Worm (Caenorhabditis elegans) whole organism, L3 larva: ENCODE measurements around the gene mog-2.

Experiments
- R02D3.7 ChIP-seq: fragments of 150-350 bp; optimal IDR thresholded peaks from 2 replicates; lab custom pipeline; 2014; ENCODE audit warnings: missing biosample characterization, missing genetic modification characterization
- aly-2 ChIP-seq: fragments of 150-350 bp; optimal IDR thresholded peaks from 2 replicates; lab custom pipeline; 2014; ENCODE audit warnings: missing biosample characterization, missing genetic modification characterization
- ceh-16 ChIP-seq: sonication (generic microtip); optimal IDR thresholded peaks from 2 replicates; lab custom pipeline; 2017; ENCODE audit warnings: missing biosample characterization, missing genetic modification characterization
- ceh-28 ChIP-seq: fragments of 150-350 bp; optimal IDR thresholded peaks from 2 replicates; lab custom pipeline; 2014; ENCODE audit warnings: missing biosample characterization, missing genetic modification reagents, missing genetic modification characterization
- ceh-9 ChIP-seq: sonication (generic microtip); optimal IDR thresholded peaks from 2 replicates; lab custom pipeline; 2018; ENCODE audit warnings: missing biosample characterization, missing genetic modification characterization
- daf-12 ChIP-seq: fragments of 150-350 bp; optimal IDR thresholded peaks from 2 replicates; lab custom pipeline; 2014; ENCODE audit warnings: missing biosample characterization, missing genetic modification reagents, missing genetic modification characterization
- egl-5 ChIP-seq: fragments of 150-350 bp; optimal IDR thresholded peaks from 2 replicates; lab custom pipeline; 2017; ENCODE audit warnings: missing biosample characterization, missing genetic modification reagents, missing genetic modification characterization, inconsistent platforms
- elt-1 ChIP-seq: fragments of 150-350 bp; optimal IDR thresholded peaks from 2 replicates; lab custom pipeline; 2014; ENCODE audit warnings: missing biosample characterization, missing genetic modification characterization
- elt-2 ChIP-seq: sonication (generic microtip); optimal IDR thresholded peaks from 2 replicates; lab custom pipeline; 2016; ENCODE audit warnings: missing genetic modification reagents, mild to moderate bottlenecking, missing genetic modification characterization, missing compliant biosample characterization
- elt-3 ChIP-seq, 3 experiments: fragments of 150-350 bp in 1 of 3; sonication (generic microtip) in 2 of 3; optimal IDR thresholded peaks; 2 replicates in 2 of 3; 4 replicates in 1 of 3; lab custom pipeline; 2014 to 2017; ENCODE audit warnings: missing biosample characterization in 3 of 3, missing genetic modification characterization in 3 of 3
- eor-1 ChIP-seq, 2 experiments: fragments of 150-350 bp; optimal IDR thresholded peaks; 2 replicates each; lab custom pipeline; 2014 to 2018; ENCODE audit warnings: missing biosample characterization in 2 of 2, missing genetic modification characterization in 2 of 2
- fkh-2 ChIP-seq: fragments of 150-350 bp; optimal IDR thresholded peaks from 2 replicates; lab custom pipeline; 2014; ENCODE audit warnings: missing biosample characterization, missing genetic modification reagents, missing genetic modification characterization
- fos-1 ChIP-seq: fragments of 150-350 bp; optimal IDR thresholded peaks from 2 replicates; lab custom pipeline; 2014; ENCODE audit warnings: missing biosample characterization, missing genetic modification characterization
- lin-15B ChIP-seq: fragments of 150-350 bp; optimal IDR thresholded peaks from 2 replicates; lab custom pipeline; 2014; ENCODE audit warnings: missing biosample characterization, missing genetic modification characterization
- lsy-12 ChIP-seq: sonication (generic microtip); optimal IDR thresholded peaks from 2 replicates; lab custom pipeline; 2016; ENCODE audit warnings: mild to moderate bottlenecking, missing genetic modification characterization, missing compliant biosample characterization
- mml-1 ChIP-seq: fragments of 150-350 bp; sonication (generic microtip); optimal IDR thresholded peaks from 3 replicates; lab custom pipeline; 2014; ENCODE audit warnings: missing biosample characterization, missing genetic modification characterization
- nfya-1 ChIP-seq: sonication (generic microtip); optimal IDR thresholded peaks from 2 replicates; lab custom pipeline; 2017; ENCODE audit warnings: missing genetic modification characterization, mild to moderate bottlenecking, missing compliant biosample characterization, antibody characterized with exemption, moderate library complexity; ENCODE audit not compliant: insufficient read depth
- nhr-11 ChIP-seq: fragments of 150-350 bp; optimal IDR thresholded peaks from 2 replicates; lab custom pipeline; 2014; ENCODE audit warnings: missing biosample characterization, missing genetic modification characterization
- nhr-12 ChIP-seq: fragments of 150-350 bp; optimal IDR thresholded peaks from 2 replicates; lab custom pipeline; 2014; ENCODE audit warnings: missing biosample characterization, missing genetic modification characterization
- nhr-23 ChIP-seq: fragments of 150-350 bp; optimal IDR thresholded peaks from 2 replicates; lab custom pipeline; 2014; ENCODE audit warnings: missing biosample characterization, missing genetic modification reagents, missing genetic modification characterization
- nhr-237 ChIP-seq: fragments of 150-350 bp; optimal IDR thresholded peaks from 2 replicates; lab custom pipeline; 2014; ENCODE audit warnings: missing biosample characterization, missing genetic modification characterization
- nhr-25 ChIP-seq: sonication (generic microtip); optimal IDR thresholded peaks from 2 replicates; lab custom pipeline; 2017; ENCODE audit warnings: missing biosample characterization, missing genetic modification characterization
- nhr-28 ChIP-seq: fragments of 150-350 bp; optimal IDR thresholded peaks from 2 replicates; lab custom pipeline; 2014; ENCODE audit warnings: missing biosample characterization, missing genetic modification characterization
- nhr-76 ChIP-seq: fragments of 150-350 bp; sonication (generic microtip); optimal IDR thresholded peaks from 5 replicates; lab custom pipeline; 2014; ENCODE audit warnings: missing biosample characterization, missing genetic modification characterization
- nhr-77 ChIP-seq: fragments of 150-350 bp; optimal IDR thresholded peaks from 2 replicates; lab custom pipeline; 2014; ENCODE audit warnings: missing biosample characterization, missing genetic modification characterization
- pha-4 ChIP-seq: fragments of 150-350 bp; optimal IDR thresholded peaks from 2 replicates; lab custom pipeline; 2014; ENCODE audit warnings: missing biosample characterization, missing genetic modification reagents, missing genetic modification characterization
- pqm-1 ChIP-seq: fragments of 150-350 bp; optimal IDR thresholded peaks from 2 replicates; lab custom pipeline; 2017; ENCODE audit warnings: missing biosample characterization, missing genetic modification characterization, inconsistent platforms
- sea-2 ChIP-seq: fragments of 150-350 bp; sonication (generic microtip); optimal IDR thresholded peaks from 4 replicates; lab custom pipeline; 2014; ENCODE audit warnings: missing biosample characterization, missing genetic modification reagents, missing genetic modification characterization
- skn-1 ChIP-seq: fragments of 150-350 bp; optimal IDR thresholded peaks from 2 replicates; lab custom pipeline; 2014; ENCODE audit warnings: missing biosample characterization, missing genetic modification characterization
- snpc-4 ChIP-seq: fragments of 150-350 bp; optimal IDR thresholded peaks from 2 replicates; lab custom pipeline; 2014; ENCODE audit warnings: missing biosample characterization, missing genetic modification characterization
- tbx-2 ChIP-seq: sonication (generic microtip); optimal IDR thresholded peaks from 2 replicates; lab custom pipeline; 2016; ENCODE audit warnings: mild to moderate bottlenecking, missing genetic modification characterization, missing compliant biosample characterization
- unc-39 ChIP-seq: sonication (generic microtip); optimal IDR thresholded peaks from 4 replicates; lab custom pipeline; 2017; ENCODE audit warnings: missing biosample characterization, missing genetic modification characterization
- zag-1 ChIP-seq: fragments of 150-350 bp; optimal IDR thresholded peaks from 2 replicates; lab custom pipeline; 2014; ENCODE audit warnings: missing biosample characterization, missing genetic modification characterization
- ztf-11 ChIP-seq: fragments of 150-350 bp; optimal IDR thresholded peaks from 2 replicates; lab custom pipeline; 2014; ENCODE audit warnings: missing biosample characterization, missing genetic modification characterization
- ztf-4 ChIP-seq: fragments of 150-350 bp; optimal IDR thresholded peaks from 2 replicates; lab custom pipeline; 2014; ENCODE audit warnings: missing biosample characterization, missing genetic modification characterization

mog-2 gene

DNA sequence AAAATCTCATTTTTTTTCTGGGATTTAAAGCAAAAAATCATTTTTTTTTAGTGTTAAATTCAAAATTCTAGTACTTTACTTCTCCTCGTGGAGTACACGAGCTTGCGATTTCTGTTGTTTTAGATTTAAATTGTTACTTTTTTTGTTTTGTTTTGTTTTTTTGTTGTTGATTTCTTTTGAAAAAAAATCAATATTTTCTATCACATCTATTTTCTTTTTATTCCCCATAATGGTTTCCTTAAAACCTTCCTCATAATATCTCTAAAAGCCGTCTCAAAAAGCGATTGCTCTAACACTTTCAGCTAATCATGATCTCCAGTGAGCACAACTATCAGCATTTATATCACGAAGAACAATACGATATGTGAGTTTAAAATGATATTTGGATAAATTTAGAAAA lies 10.3 kb downstream of the mog-2 start, which contains the start of gene madf-3:
Gene madf-3 (plus strand): TSS at position 301 of the 400 bp plus-strand sequence.
- TF ChIP-seq nhr-76 (no peak), ztf-11 (tag; lab: Kevin White, UChicago) (no peak), aly-2 (tag; lab: Kevin White, UChicago) (no peak), ceh-16 (tag; lab: Kevin White, UChicago) (no peak), ztf-4 (tag; lab: Kevin White, UChicago) (no peak), fkh-2 (no peak), unc-39 (tag; lab: Kevin White, UChicago) (no peak), nhr-12 (tag; lab: Kevin White, UChicago) (no peak), lin-15B (tag; lab: Kevin White, UChicago) (no peak), ceh-28 (no peak), elt-2 (tag; lab: Kevin White, UChicago) (no peak), ceh-9 (tag; lab: Kevin White, UChicago) (no peak)

DNA sequence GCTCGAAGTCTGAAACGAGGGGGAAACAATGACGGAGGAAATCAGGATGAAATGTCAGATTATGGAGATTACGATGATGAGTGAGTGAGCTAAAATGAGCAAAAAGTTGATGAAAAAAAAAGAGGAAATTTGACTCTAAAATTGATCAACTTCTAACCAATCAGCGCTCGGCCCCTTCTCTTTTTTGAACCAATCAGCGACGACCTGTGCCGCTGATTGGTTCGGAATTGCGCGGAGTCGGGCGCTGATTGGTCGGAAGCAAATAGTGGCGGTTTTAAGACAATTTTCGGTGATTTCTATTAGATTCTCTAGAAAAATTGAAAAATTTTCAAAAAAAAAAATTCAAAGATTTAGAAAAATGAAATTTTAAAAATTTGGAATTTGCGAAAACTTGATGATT lies 13.6 kb downstream of the mog-2 start:
- TF ChIP-seq nhr-237 (no peak), nfya-1 (tag; lab: Kevin White, UChicago) (peak; percentile 84), sea-2 (GFP tag; lab: Kevin White, UChicago) (no peak), nhr-11 (tag; lab: Kevin White, UChicago) (no peak), nhr-25 (tag; lab: Kevin White, UChicago) (no peak), elt-3 (tag; optimal IDR thresholded peaks at IDR 0.05; lab: Kevin White, UChicago) (no peak), nhr-23 (tag; lab: Kevin White, UChicago) (no peak), mml-1 (tag; lab: Kevin White, UChicago) (no peak), snpc-4 (tag; lab: Kevin White, UChicago) (no peak)
- TF ChIP-seq, all 47 proteins: peak for 1

DNA sequence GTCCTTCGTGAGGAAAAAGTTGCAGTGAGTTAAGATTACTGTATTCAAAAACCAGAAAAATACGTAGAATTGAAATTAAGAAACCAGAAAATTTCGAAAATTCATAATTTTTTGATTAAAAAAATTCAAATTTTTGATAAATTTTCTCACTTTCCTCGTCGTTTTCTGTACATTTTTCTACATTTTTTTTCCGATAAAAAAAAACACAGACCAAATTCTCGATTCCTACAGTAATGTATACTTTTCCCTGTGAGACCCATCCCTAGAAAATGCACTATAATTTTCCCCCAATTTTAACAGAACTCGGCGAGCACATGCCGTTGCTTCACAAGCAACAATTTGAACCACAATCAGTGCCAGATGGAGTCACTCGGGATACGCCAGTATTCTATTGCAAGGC lies 15.7 kb downstream of the mog-2 start, which contains the start of gene athp-2:
Gene athp-2 (plus strand): TSS at position 301 of the 400 bp plus-strand sequence.
- TF ChIP-seq eor-1 (tag; optimal IDR thresholded peaks at IDR 0.05; lab: Kevin White, UChicago) (no peak), fkh-2 (no peak), tbx-2 (tag; lab: Kevin White, UChicago) (no peak), pha-4 (tag; lab: Kevin White, UChicago) (no peak), R02D3.7 (tag; lab: Kevin White, UChicago) (no peak), egl-5 (tag; lab: Kevin White, UChicago) (no peak), nhr-77 (tag; lab: Kevin White, UChicago) (no peak), snpc-4 (tag; lab: Kevin White, UChicago) (no peak), skn-1 (tag; lab: Kevin White, UChicago) (no peak), nhr-237 (no peak), nhr-28 (tag; lab: Kevin White, UChicago) (no peak), nhr-11 (tag; lab: Kevin White, UChicago) (no peak), ceh-28 (no peak), unc-39 (tag; lab: Kevin White, UChicago) (no peak), zag-1 (tag; lab: Kevin White, UChicago) (no peak), pqm-1 (tag; lab: Kevin White, UChicago) (no peak), lsy-12 (tag; lab: Kevin White, UChicago) (no peak), ztf-11 (tag; lab: Kevin White, UChicago) (no peak), daf-12 (tag; lab: Kevin White, UChicago) (no peak), ztf-4 (tag; lab: Kevin White, UChicago) (no peak)

DNA sequence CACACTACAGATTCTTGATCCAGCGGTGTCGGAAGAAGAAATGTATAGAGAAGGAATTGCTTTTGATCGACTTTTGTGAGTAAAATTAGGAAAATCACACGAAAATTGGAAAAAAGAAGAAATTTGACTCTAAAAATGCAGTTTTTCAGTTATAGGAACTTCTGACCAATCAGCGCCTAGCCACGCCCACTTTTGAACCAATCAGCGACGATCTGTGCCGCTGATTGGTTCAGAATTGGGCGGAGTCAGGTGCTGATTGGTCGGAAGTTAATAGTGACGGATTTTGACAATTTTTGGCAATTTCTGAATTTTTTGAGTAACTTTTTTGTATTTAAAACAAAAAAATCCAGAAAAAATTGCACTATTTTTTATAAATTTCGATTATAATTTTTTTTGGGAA lies 17.3 kb downstream of the mog-2 start:
- TF ChIP-seq nfya-1 (tag; lab: Kevin White, UChicago) (peak; percentile 99), nhr-77 (tag; lab: Kevin White, UChicago) (no peak)

DNA sequence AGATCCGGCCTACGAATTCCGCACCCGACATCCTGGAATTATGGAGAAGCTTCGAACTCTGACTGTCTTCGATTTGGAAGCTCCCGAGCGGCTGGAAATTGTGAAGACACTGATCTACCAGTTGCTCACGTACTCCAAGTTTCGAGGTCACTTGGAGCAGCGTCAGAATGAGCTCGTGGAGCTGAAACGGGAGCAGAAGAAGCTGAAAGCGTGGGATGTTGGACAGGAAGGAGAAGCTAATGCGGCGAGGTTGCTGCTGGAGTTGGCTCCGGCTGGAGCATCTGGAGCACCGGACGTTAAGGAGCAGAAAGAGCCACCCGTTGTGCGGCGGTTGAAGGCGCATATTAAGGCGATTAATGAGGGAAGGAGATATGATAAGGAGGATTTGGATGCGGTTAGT lies 20.2 kb downstream of the mog-2 start:
- TF ChIP-seq fos-1 (no peak), nhr-28 (tag; lab: Kevin White, UChicago) (no peak), egl-5 (tag; lab: Kevin White, UChicago) (no peak), pqm-1 (tag; lab: Kevin White, UChicago) (no peak), skn-1 (tag; lab: Kevin White, UChicago) (no peak), elt-1 (tag; lab: Kevin White, UChicago) (no peak)
